Worm (Caenorhabditis elegans) whole organism, L2 larva: ENCODE measurements around the gene ttr-43.

Source experiments
- C34F6.9 ChIP-seq: fragments of 150-350 bp; optimal IDR thresholded peaks from 2 replicates; lab custom pipeline; 2014; ENCODE audit warnings: missing biosample characterization, missing genetic modification characterization
- F13H6.1 ChIP-seq: sonication (generic microtip); optimal IDR thresholded peaks from 2 replicates; lab custom pipeline; 2016; ENCODE audit warnings: missing genetic modification characterization, missing compliant biosample characterization
- R02D3.7 ChIP-seq: fragments of 150-350 bp; optimal IDR thresholded peaks from 2 replicates; lab custom pipeline; 2014; ENCODE audit warnings: missing biosample characterization, missing genetic modification characterization
- Y55F3AM.14 ChIP-seq: fragments of 200-800 bp; sonication (Bioruptor generic); optimal IDR thresholded peaks from 2 replicates; lab custom pipeline; 2018; ENCODE audit warnings: mild to moderate bottlenecking, missing genetic modification characterization, missing compliant biosample characterization
- ZK546.5 ChIP-seq: sonication (generic microtip); optimal IDR thresholded peaks from 2 replicates; lab custom pipeline; 2017; ENCODE audit warnings: missing biosample characterization, missing genetic modification characterization
- alr-1 ChIP-seq: fragments of 150-350 bp; optimal IDR thresholded peaks from 2 replicates; lab custom pipeline; 2014; ENCODE audit warnings: missing biosample characterization, missing genetic modification characterization
- aly-2 ChIP-seq: fragments of 150-350 bp; optimal IDR thresholded peaks from 2 replicates; lab custom pipeline; 2014; ENCODE audit warnings: missing biosample characterization, missing genetic modification characterization
- ama-1 ChIP-seq: fragments of 150-350 bp; optimal IDR thresholded peaks from 2 replicates; lab custom pipeline; 2018; ENCODE audit warnings: inconsistent platforms
- blmp-1 ChIP-seq: sonication (generic microtip); optimal IDR thresholded peaks from 2 replicates; lab custom pipeline; 2017; ENCODE audit warnings: missing genetic modification characterization, mild to moderate bottlenecking, missing compliant biosample characterization, antibody characterized with exemption, moderate library complexity; ENCODE audit not compliant: insufficient read depth
- ceh-16 ChIP-seq: fragments of 150-350 bp; optimal IDR thresholded peaks from 2 replicates; lab custom pipeline; 2014; ENCODE audit warnings: missing biosample characterization, missing genetic modification characterization
- ceh-82 ChIP-seq: fragments of 150-350 bp; optimal IDR thresholded peaks from 2 replicates; lab custom pipeline; 2014; ENCODE audit warnings: missing biosample characterization, missing genetic modification characterization
- crh-2 ChIP-seq: sonication (generic microtip); optimal IDR thresholded peaks from 2 replicates; lab custom pipeline; 2017; ENCODE audit warnings: missing biosample characterization, missing genetic modification characterization
- dmd-4 ChIP-seq: sonication (generic microtip); optimal IDR thresholded peaks from 2 replicates; lab custom pipeline; 2017; ENCODE audit warnings: missing biosample characterization, missing genetic modification characterization
- egl-27 ChIP-seq: sonication (generic microtip); optimal IDR thresholded peaks from 3 replicates; lab custom pipeline; 2017; ENCODE audit warnings: missing biosample characterization, missing genetic modification reagents, missing genetic modification characterization
- elt-1 ChIP-seq: fragments of 150-350 bp; optimal IDR thresholded peaks from 2 replicates; lab custom pipeline; 2014; ENCODE audit warnings: missing biosample characterization, missing genetic modification characterization
- elt-3 ChIP-seq: sonication (generic microtip); optimal IDR thresholded peaks from 2 replicates; lab custom pipeline; 2017; ENCODE audit warnings: missing biosample characterization, missing genetic modification characterization
- fos-1 ChIP-seq: fragments of 150-350 bp; optimal IDR thresholded peaks from 2 replicates; lab custom pipeline; 2014; ENCODE audit warnings: missing biosample characterization, missing genetic modification characterization
- gmeb-1 ChIP-seq: fragments of 150-350 bp; optimal IDR thresholded peaks from 2 replicates; lab custom pipeline; 2014; ENCODE audit warnings: missing biosample characterization, missing genetic modification characterization
- lin-11 ChIP-seq: fragments of 150-350 bp; sonication (generic microtip); optimal IDR thresholded peaks from 2 replicates; lab custom pipeline; 2014; ENCODE audit warnings: missing biosample characterization, missing genetic modification characterization, inconsistent platforms, mixed read lengths
- lin-13 ChIP-seq: fragments of 150-350 bp; optimal IDR thresholded peaks from 2 replicates; lab custom pipeline; 2014; ENCODE audit warnings: missing biosample characterization, missing genetic modification reagents, missing genetic modification characterization
- lin-39 ChIP-seq: fragments of 150-350 bp; optimal IDR thresholded peaks from 2 replicates; lab custom pipeline; 2014; ENCODE audit warnings: missing biosample characterization, missing genetic modification reagents, missing genetic modification characterization
- lsy-2 ChIP-seq, 2 experiments: fragments of 150-350 bp in 1 of 2; sonication (generic microtip) in 1 of 2; optimal IDR thresholded peaks; 2 replicates each; lab custom pipeline; 2014 to 2017; ENCODE audit warnings: missing biosample characterization in 2 of 2, missing genetic modification characterization in 2 of 2
- mab-5 ChIP-seq: fragments of 150-350 bp; optimal IDR thresholded peaks from 2 replicates; lab custom pipeline; 2014; ENCODE audit warnings: missing biosample characterization, missing genetic modification characterization
- mbf-1 ChIP-seq: sonication (generic microtip); optimal IDR thresholded peaks from 2 replicates; lab custom pipeline; 2017; ENCODE audit warnings: missing biosample characterization, missing genetic modification characterization
- mdl-1 ChIP-seq, 2 experiments: fragments of 150-350 bp in 1 of 2; sonication (generic microtip) in 1 of 2; optimal IDR thresholded peaks; 2 replicates each; lab custom pipeline; 2017; ENCODE audit warnings: missing biosample characterization in 2 of 2, missing genetic modification characterization in 2 of 2
- nhr-10 ChIP-seq: sonication (generic microtip); optimal IDR thresholded peaks from 2 replicates; lab custom pipeline; 2017; ENCODE audit warnings: missing biosample characterization, missing genetic modification characterization
- nhr-11 ChIP-seq: fragments of 150-350 bp; optimal IDR thresholded peaks from 2 replicates; lab custom pipeline; 2014; ENCODE audit warnings: missing biosample characterization, missing genetic modification characterization
- nhr-12 ChIP-seq: fragments of 150-350 bp; optimal IDR thresholded peaks from 2 replicates; lab custom pipeline; 2014; ENCODE audit warnings: missing biosample characterization, missing genetic modification characterization
- nhr-129 ChIP-seq: fragments of 150-350 bp; optimal IDR thresholded peaks from 2 replicates; lab custom pipeline; 2014; ENCODE audit warnings: missing biosample characterization, missing genetic modification characterization
- nhr-21 ChIP-seq: fragments of 150-350 bp; optimal IDR thresholded peaks from 2 replicates; lab custom pipeline; 2014; ENCODE audit warnings: missing biosample characterization, missing genetic modification characterization
- nhr-23 ChIP-seq: fragments of 150-350 bp; optimal IDR thresholded peaks from 2 replicates; lab custom pipeline; 2014; ENCODE audit warnings: missing biosample characterization, missing genetic modification reagents, missing genetic modification characterization
- nhr-237 ChIP-seq: fragments of 150-350 bp; optimal IDR thresholded peaks from 2 replicates; lab custom pipeline; 2014; ENCODE audit warnings: missing biosample characterization, missing genetic modification characterization
- nhr-25 ChIP-seq: fragments of 150-350 bp; sonication (generic microtip); optimal IDR thresholded peaks from 3 replicates; lab custom pipeline; 2014; ENCODE audit warnings: missing biosample characterization, missing genetic modification characterization
- nhr-6 ChIP-seq: fragments of 150-350 bp; optimal IDR thresholded peaks from 2 replicates; lab custom pipeline; 2014; ENCODE audit warnings: missing biosample characterization, missing genetic modification characterization
- nhr-77 ChIP-seq: fragments of 150-350 bp; optimal IDR thresholded peaks from 2 replicates; lab custom pipeline; 2014; ENCODE audit warnings: missing biosample characterization, missing genetic modification characterization
- peb-1 ChIP-seq: fragments of 150-350 bp; optimal IDR thresholded peaks from 2 replicates; lab custom pipeline; 2014; ENCODE audit warnings: missing biosample characterization, missing genetic modification characterization
- sem-4 ChIP-seq: fragments of 150-350 bp; optimal IDR thresholded peaks from 2 replicates; lab custom pipeline; 2014; ENCODE audit warnings: missing biosample characterization, missing genetic modification reagents, missing genetic modification characterization
- skn-1 ChIP-seq: sonication (generic microtip); optimal IDR thresholded peaks from 2 replicates; lab custom pipeline; 2017; ENCODE audit warnings: missing biosample characterization, missing genetic modification characterization
- sma-3 ChIP-seq: sonication (generic microtip); optimal IDR thresholded peaks from 2 replicates; lab custom pipeline; 2016; ENCODE audit warnings: missing genetic modification reagents, missing genetic modification characterization, missing compliant biosample characterization
- sma-9 ChIP-seq, 2 experiments: fragments of 150-350 bp in 1 of 2; sonication (generic microtip) in 1 of 2; optimal IDR thresholded peaks; 2 replicates each; lab custom pipeline; 2014 to 2016; ENCODE audit warnings: missing genetic modification characterization in 2 of 2, mild to moderate bottlenecking in 1 of 2, missing biosample characterization in 1 of 2, missing compliant biosample characterization in 1 of 2, missing genetic modification reagents in 1 of 2, moderate library complexity in 1 of 2
- snpc-4 ChIP-seq: fragments of 150-350 bp; optimal IDR thresholded peaks from 2 replicates; lab custom pipeline; 2014; ENCODE audit warnings: missing biosample characterization, missing genetic modification characterization
- unc-39 ChIP-seq: fragments of 150-350 bp; optimal IDR thresholded peaks from 2 replicates; lab custom pipeline; 2014; ENCODE audit warnings: missing biosample characterization, missing genetic modification characterization
- unc-55 ChIP-seq: fragments of 150-350 bp; sonication (generic microtip); optimal IDR thresholded peaks from 3 replicates; lab custom pipeline; 2014; ENCODE audit warnings: missing biosample characterization, missing genetic modification reagents, missing genetic modification characterization
- unc-62 ChIP-seq: fragments of 150-350 bp; optimal IDR thresholded peaks from 2 replicates; lab custom pipeline; 2014; ENCODE audit warnings: missing biosample characterization, missing genetic modification reagents, missing genetic modification characterization
- zag-1 ChIP-seq: fragments of 150-350 bp; optimal IDR thresholded peaks from 2 replicates; lab custom pipeline; 2014; ENCODE audit warnings: missing biosample characterization, missing genetic modification characterization
- ztf-1 ChIP-seq: fragments of 200-800 bp; sonication (Bioruptor generic); conservative IDR thresholded peaks from 2 replicates; pipeline ENCODE4 v1.3.6; 2022; ENCODE audit warnings: missing genetic modification characterization, missing compliant biosample characterization
- ztf-11 ChIP-seq: sonication (generic microtip); optimal IDR thresholded peaks from 2 replicates; lab custom pipeline; 2017; ENCODE audit warnings: missing biosample characterization, missing genetic modification characterization
- ztf-4 ChIP-seq: fragments of 150-350 bp; optimal IDR thresholded peaks from 2 replicates; lab custom pipeline; 2014; ENCODE audit warnings: missing biosample characterization, missing genetic modification characterization

ttr-43 gene

DNA sequence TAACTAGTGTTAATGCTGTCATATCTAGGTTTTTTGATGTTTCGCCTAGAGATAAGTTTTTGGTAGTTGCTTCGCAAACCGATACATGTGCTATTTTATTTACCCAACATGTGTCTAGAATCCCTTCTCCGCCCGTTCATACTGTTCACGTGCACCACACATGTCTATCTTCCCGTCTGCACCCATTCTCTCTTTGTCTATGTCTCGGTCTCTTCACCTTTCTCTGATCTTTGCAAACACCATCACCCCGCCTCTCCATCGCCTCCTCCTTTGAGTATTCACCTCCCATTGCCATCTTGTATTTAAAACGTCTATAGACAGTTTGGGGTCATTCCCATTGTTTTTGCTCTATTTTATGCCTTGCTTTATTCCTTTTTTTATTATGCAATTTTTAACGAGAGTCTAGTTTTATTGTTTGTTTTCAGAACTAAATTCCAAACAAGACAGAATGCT lies 46.8 kb upstream of the ttr-43 start, which contains the start of gene F56H9.2:
F56H9.2 (plus strand) TSS at position 426 of the 453 bp plus-strand sequence.
- TF ChIP-seq nhr-10 (tag; lab: Kevin White, UChicago) (no peak), unc-39 (tag; lab: Kevin White, UChicago) (no peak), nhr-77 (tag; lab: Kevin White, UChicago) (no peak), ceh-82 (no peak), dmd-4 (tag; lab: Kevin White, UChicago) (no peak), alr-1 (tag; lab: Kevin White, UChicago) (no peak), ceh-16 (tag; lab: Kevin White, UChicago) (peak; percentile 57), blmp-1 (tag; lab: Kevin White, UChicago) (peak; percentile 79), nhr-21 (peak; percentile 85), nhr-12 (tag; lab: Kevin White, UChicago) (no peak), zag-1 (tag; lab: Kevin White, UChicago) (no peak), ztf-1 (no peak), nhr-237 (tag; lab: Kevin White, UChicago) (no peak), mbf-1 (tag; lab: Kevin White, UChicago) (no peak), peb-1 (tag; lab: Kevin White, UChicago) (no peak), elt-3 (tag; lab: Kevin White, UChicago) (no peak), nhr-23 (tag; lab: Kevin White, UChicago) (no peak), sem-4 (tag; lab: Kevin White, UChicago) (peak; percentile 58), nhr-25 (peak; percentile 92), ama-1 (lab: Kevin White, UChicago) (peak; percentile 69), mab-5 (tag; lab: Kevin White, UChicago) (no peak), fos-1 (tag; lab: Kevin White, UChicago) (peak; percentile 62), lin-11 (no peak), egl-27 (peak; percentile 90), elt-1 (tag; lab: Kevin White, UChicago) (no peak), snpc-4 (no peak), gmeb-1 (tag; lab: Kevin White, UChicago) (peak; percentile 68), ztf-11 (tag; lab: Kevin White, UChicago) (no peak), nhr-6 (tag; lab: Kevin White, UChicago) (no peak), nhr-11 (tag; lab: Kevin White, UChicago) (no peak), crh-2 (tag; lab: Kevin White, UChicago) (peak; percentile 65), nhr-129 (tag; lab: Kevin White, UChicago) (peak; percentile 90), sma-9 (GFP tag; optimal IDR thresholded peaks at IDR 0.05; lab: Kevin White, UChicago) (peak; percentile 99), sma-9 (tag; optimal IDR thresholded peaks at IDR 0.05; lab: Kevin White, UChicago) (no peak), sma-3 (GFP tag; lab: Kevin White, UChicago) (peak; percentile 88), Y55F3AM.14 (GFP tag; lab: Kevin White, UChicago) (peak; percentile 75), ztf-4 (tag; lab: Kevin White, UChicago) (peak; percentile 56), mdl-1 (tag; optimal IDR thresholded peaks at IDR 0.05; lab: Kevin White, UChicago) (peak; percentile 66 to 80), F13H6.1 (tag; lab: Kevin White, UChicago) (peak; percentile 93), aly-2 (tag; lab: Kevin White, UChicago) (no peak), lin-13 (peak; percentile 47), R02D3.7 (tag; lab: Kevin White, UChicago) (no peak), lin-39 (tag; lab: Kevin White, UChicago) (no peak), lsy-2 (tag; optimal IDR thresholded peaks at IDR 0.05; lab: Kevin White, UChicago) (peak in 1 of 2 experiments; percentile 60), C34F6.9 (peak; percentile 60), unc-62 (GFP tag; lab: Kevin White, UChicago) (no peak), ZK546.5 (tag; lab: Kevin White, UChicago) (no peak), skn-1 (tag; lab: Kevin White, UChicago) (no peak), unc-55 (GFP tag; lab: Kevin White, UChicago) (peak; percentile 39)
- TF ChIP-seq, all 48 proteins: peak for 21
